Worm (Caenorhabditis elegans) whole organism, young adult: Measurements from ENCODE around the gene C09F5.1.

Experiments
- B0019.2 ChIP-seq: fragments of 200-800 bp; sonication (Bioruptor generic); conservative IDR thresholded peaks from 2 replicates; pipeline ENCODE4 v1.3.6; 2022; ENCODE audit warnings: missing genetic modification reagents, missing genetic modification characterization, missing compliant biosample characterization
- B0261.1 ChIP-seq: sonication (generic microtip); optimal IDR thresholded peaks from 2 replicates; lab custom pipeline; 2016; ENCODE audit warnings: mild to moderate bottlenecking, missing genetic modification characterization, moderate library complexity, missing compliant biosample characterization
- D2030.7 ChIP-seq: fragments of 200-800 bp; sonication (Bioruptor generic); IDR thresholded peaks from 2 replicates; pipeline ENCODE4 v1.3.6; 2022; ENCODE audit warnings: missing genetic modification reagents, missing genetic modification characterization, missing compliant biosample characterization
- Y53G8AR.9 ChIP-seq: fragments of 200-800 bp; sonication (Bioruptor generic); conservative IDR thresholded peaks from 2 replicates; pipeline ENCODE4 v1.3.6; 2022; ENCODE audit warnings: missing genetic modification reagents, missing genetic modification characterization, missing compliant biosample characterization
- Y56A3A.18 ChIP-seq: fragments of 200-800 bp; sonication (Bioruptor generic); IDR thresholded peaks from 2 replicates; pipeline ENCODE4 v1.3.6; 2022; ENCODE audit warnings: missing genetic modification reagents, missing genetic modification characterization, missing compliant biosample characterization
- Y67H2A.10 ChIP-seq: fragments of 200-800 bp; sonication (Bioruptor generic); conservative IDR thresholded peaks from 2 replicates; pipeline ENCODE4 v1.3.6; 2022; ENCODE audit warnings: missing genetic modification reagents, missing genetic modification characterization, missing compliant biosample characterization
- Y79H2A.3 ChIP-seq: fragments of 200-800 bp; sonication (Bioruptor generic); conservative IDR thresholded peaks from 2 replicates; pipeline ENCODE4 v1.3.6; 2022; ENCODE audit warnings: missing genetic modification reagents, missing genetic modification characterization, missing compliant biosample characterization
- ZK185.1 ChIP-seq: sonication (generic microtip); optimal IDR thresholded peaks from 2 replicates; lab custom pipeline; 2016; ENCODE audit warnings: mild to moderate bottlenecking, missing genetic modification characterization, missing compliant biosample characterization; ENCODE audit not compliant: poor library complexity, severe bottlenecking
- aptf-2 ChIP-seq: fragments of 200-800 bp; sonication (Bioruptor generic); conservative IDR thresholded peaks from 2 replicates; pipeline ENCODE4 v1.3.6; 2022; ENCODE audit warnings: missing genetic modification reagents, missing genetic modification characterization, missing compliant biosample characterization
- aptf-3 ChIP-seq: fragments of 200-800 bp; sonication (Bioruptor generic); IDR thresholded peaks from 2 replicates; pipeline ENCODE4 v1.3.6; 2022; ENCODE audit warnings: missing genetic modification characterization, missing compliant biosample characterization
- athp-1 ChIP-seq: sonication (generic microtip); optimal IDR thresholded peaks from 2 replicates; lab custom pipeline; 2017; ENCODE audit warnings: mild to moderate bottlenecking, missing genetic modification characterization, missing compliant biosample characterization
- attf-5 ChIP-seq: fragments of 200-800 bp; sonication (Bioruptor generic); optimal IDR thresholded peaks from 2 replicates; lab custom pipeline; 2018; ENCODE audit warnings: mild to moderate bottlenecking, missing genetic modification characterization, missing compliant biosample characterization
- bed-2 ChIP-seq: fragments of 200-800 bp; sonication (Bioruptor generic); IDR thresholded peaks from 2 replicates; pipeline ENCODE4 v1.3.6; 2022; ENCODE audit warnings: missing genetic modification reagents, missing genetic modification characterization, missing compliant biosample characterization
- ccch-3 ChIP-seq: fragments of 200-800 bp; sonication (Bioruptor generic); optimal IDR thresholded peaks from 2 replicates; lab custom pipeline; 2018; ENCODE audit warnings: mild to moderate bottlenecking, missing genetic modification characterization, missing compliant biosample characterization
- ceh-100 ChIP-seq: fragments of 200-800 bp; sonication (Bioruptor generic); IDR thresholded peaks from 2 replicates; pipeline ENCODE4 v1.3.6; 2022; ENCODE audit warnings: missing genetic modification reagents, missing genetic modification characterization, missing compliant biosample characterization
- die-1 ChIP-seq: sonication (generic microtip); optimal IDR thresholded peaks from 2 replicates; lab custom pipeline; 2016; ENCODE audit warnings: missing genotype, mild to moderate bottlenecking, missing genetic modification characterization, missing compliant biosample characterization
- dox-1 ChIP-seq: fragments of 200-800 bp; sonication (Bioruptor generic); IDR thresholded peaks from 2 replicates; pipeline ENCODE4 v1.3.6; 2022; ENCODE audit warnings: missing genetic modification reagents, missing genetic modification characterization, missing compliant biosample characterization
- egl-44 ChIP-seq: fragments of 200-800 bp; sonication (Bioruptor generic); IDR thresholded peaks from 2 replicates; pipeline ENCODE4 v1.3.6; 2022; ENCODE audit warnings: missing genetic modification reagents, missing genetic modification characterization, missing compliant biosample characterization
- hlh-12 ChIP-seq: sonication (generic microtip); optimal IDR thresholded peaks from 2 replicates; lab custom pipeline; 2016; ENCODE audit warnings: missing genetic modification characterization, missing compliant biosample characterization
- hmg-1.2 ChIP-seq: fragments of 200-800 bp; sonication (Bioruptor generic); IDR thresholded peaks from 2 replicates; pipeline ENCODE4 v1.3.6; 2022; ENCODE audit warnings: missing genetic modification reagents, missing genetic modification characterization, missing compliant biosample characterization
- let-607 ChIP-seq, 2 experiments: fragments of 200-800 bp in 1 of 2; sonication (Bioruptor generic) in 1 of 2; sonication (generic microtip) in 1 of 2; optimal IDR thresholded peaks; 2 replicates each; lab custom pipeline; 2016 to 2018; ENCODE audit warnings: mild to moderate bottlenecking in 2 of 2, missing compliant biosample characterization in 2 of 2, missing genetic modification characterization in 2 of 2, moderate library complexity in 2 of 2, missing genotype in 1 of 2
- lin-35 ChIP-seq, 3 experiments: fragments of 150-350 bp in 2 of 3; sonication (generic microtip) in 1 of 3; optimal IDR thresholded peaks; 2 replicates each; lab custom pipeline; 2014 to 2018; ENCODE audit warnings: missing biosample characterization in 3 of 3, missing genetic modification characterization in 3 of 3, missing genetic modification reagents in 3 of 3
- lin-40 ChIP-seq: sonication (generic microtip); optimal IDR thresholded peaks from 2 replicates; lab custom pipeline; 2016; ENCODE audit warnings: missing genetic modification characterization, mild to moderate bottlenecking, missing compliant biosample characterization, missing genotype, missing genetic modification reagents
- lsl-1 ChIP-seq: fragments of 200-800 bp; sonication (Bioruptor generic); optimal IDR thresholded peaks from 2 replicates; lab custom pipeline; 2018; ENCODE audit warnings: mild to moderate bottlenecking, missing genetic modification characterization, moderate library complexity, missing compliant biosample characterization
- madf-6 ChIP-seq: fragments of 200-800 bp; sonication (Bioruptor generic); IDR thresholded peaks from 2 replicates; pipeline ENCODE4 v1.3.6; 2022; ENCODE audit warnings: missing genetic modification reagents, missing genetic modification characterization, missing compliant biosample characterization
- madf-8 ChIP-seq: fragments of 200-800 bp; sonication (Bioruptor generic); conservative IDR thresholded peaks from 2 replicates; pipeline ENCODE4 v1.3.6; 2022; ENCODE audit warnings: missing genetic modification reagents, missing genetic modification characterization, missing compliant biosample characterization
- mcd-1 ChIP-seq: fragments of 200-800 bp; sonication (Bioruptor generic); IDR thresholded peaks from 2 replicates; pipeline ENCODE4 v1.3.6; 2022; ENCODE audit warnings: missing genetic modification reagents, missing genetic modification characterization, missing compliant biosample characterization
- mes-4 ChIP-seq: sonication (generic microtip); optimal IDR thresholded peaks from 2 replicates; lab custom pipeline; 2016; ENCODE audit warnings: missing genotype, missing genetic modification characterization, missing compliant biosample characterization
- mxl-1 ChIP-seq: sonication (generic microtip); optimal IDR thresholded peaks from 2 replicates; lab custom pipeline; 2016; ENCODE audit warnings: missing genetic modification characterization, missing compliant biosample characterization
- nfya-2 ChIP-seq: fragments of 200-800 bp; sonication (Bioruptor generic); IDR thresholded peaks from 2 replicates; pipeline ENCODE4 v1.3.6; 2022; ENCODE audit warnings: missing genetic modification reagents, missing genetic modification characterization, missing compliant biosample characterization
- nhr-179 ChIP-seq: sonication (generic microtip); optimal IDR thresholded peaks from 2 replicates; lab custom pipeline; 2016; ENCODE audit warnings: mild to moderate bottlenecking, missing genetic modification characterization, missing compliant biosample characterization
- nhr-90 ChIP-seq: sonication (generic microtip); optimal IDR thresholded peaks from 2 replicates; lab custom pipeline; 2016; ENCODE audit warnings: missing genotype, mild to moderate bottlenecking, missing genetic modification characterization, missing compliant biosample characterization
- pbrm-1 ChIP-seq: fragments of 200-800 bp; sonication (Bioruptor generic); IDR thresholded peaks from 2 replicates; pipeline ENCODE4 v1.3.6; 2022; ENCODE audit warnings: missing genetic modification reagents, missing genetic modification characterization, missing compliant biosample characterization
- rec-8 ChIP-seq, 2 experiments: sonication (generic microtip); optimal IDR thresholded peaks; 2 replicates each; lab custom pipeline; 2016; ENCODE audit warnings: mild to moderate bottlenecking in 2 of 2, missing genetic modification characterization in 2 of 2, missing genetic modification reagents in 2 of 2, missing genotype in 2 of 2, missing biosample characterization in 1 of 2, missing compliant biosample characterization in 1 of 2, moderate library complexity in 1 of 2
- rpc-1 ChIP-seq, 2 experiments: fragments of 150-350 bp in 1 of 2; sonication (generic microtip) in 1 of 2; optimal IDR thresholded peaks; 2 replicates each; lab custom pipeline; 2014 to 2018; ENCODE audit warnings: missing biosample characterization in 1 of 2, missing genetic modification characterization in 1 of 2, missing genetic modification reagents in 1 of 2, missing genotype in 1 of 2
- sdz-38 ChIP-seq: sonication (generic microtip); optimal IDR thresholded peaks from 2 replicates; lab custom pipeline; 2016; ENCODE audit warnings: missing genotype, missing genetic modification characterization, missing compliant biosample characterization
- snpc-1.3 ChIP-seq: sonication (generic microtip); optimal IDR thresholded peaks from 2 replicates; lab custom pipeline; 2017; ENCODE audit warnings: missing genetic modification characterization, mild to moderate bottlenecking, missing compliant biosample characterization, antibody characterized with exemption, moderate library complexity, missing genotype, missing genetic modification reagents; ENCODE audit not compliant: insufficient read depth
- snpc-4 ChIP-seq, 5 experiments: fragments of 150-350 bp in 1 of 5; sonication (generic microtip) in 4 of 5; optimal IDR thresholded peaks; 2 replicates each; lab custom pipeline; 2014 to 2018; ENCODE audit warnings: missing genetic modification characterization in 5 of 5, missing biosample characterization in 3 of 5, antibody characterized with exemption in 2 of 5, mild to moderate bottlenecking in 2 of 5, missing compliant biosample characterization in 2 of 5, missing genotype in 2 of 5, moderate library complexity in 2 of 5, missing genetic modification reagents in 1 of 5
- tbp1 ChIP-seq: fragments of 200-800 bp; sonication (Bioruptor generic); optimal IDR thresholded peaks from 2 replicates; lab custom pipeline; 2018; ENCODE audit warnings: mild to moderate bottlenecking, missing genetic modification characterization, missing compliant biosample characterization
- unc-130 ChIP-seq: sonication (generic microtip); optimal IDR thresholded peaks from 2 replicates; lab custom pipeline; 2016; ENCODE audit warnings: missing genetic modification reagents, missing genetic modification characterization, missing compliant biosample characterization
- xnd-1 ChIP-seq: sonication (generic microtip); optimal IDR thresholded peaks from 2 replicates; lab custom pipeline; 2016; ENCODE audit warnings: missing genotype, missing genetic modification reagents, missing genetic modification characterization, missing compliant biosample characterization
- zfh-2 ChIP-seq: fragments of 200-800 bp; sonication (Bioruptor generic); conservative IDR thresholded peaks from 2 replicates; pipeline ENCODE4 v1.3.6; 2022; ENCODE audit warnings: missing genetic modification reagents, missing genetic modification characterization, missing compliant biosample characterization

Gene C09F5.1

DNA sequence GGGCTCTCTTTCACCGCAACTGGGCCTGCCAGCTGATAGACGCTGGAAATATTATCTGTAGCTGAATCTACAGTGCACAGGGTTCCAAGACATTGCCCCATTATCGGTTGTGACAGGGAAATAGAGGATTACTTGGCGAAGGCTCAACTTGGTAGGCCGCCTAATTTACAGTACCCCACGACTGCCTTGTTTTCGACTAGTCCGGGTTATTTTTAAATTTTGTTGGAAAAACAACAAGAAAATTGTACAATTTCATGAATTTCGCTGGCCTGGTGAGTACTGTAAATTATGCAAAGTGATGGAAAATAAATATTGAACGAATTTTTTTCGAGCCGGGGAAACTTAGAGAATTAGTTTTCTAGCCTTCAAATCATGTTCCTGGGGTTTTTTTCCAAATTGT is 22.4 kb upstream of the C09F5.1 start, which contains the start of gene T19C3.7:
Gene T19C3.7, minus strand, starts transcription at position 101 of the 400 bp plus-strand sequence.
- TF ChIP-seq mes-4 (tag; lab: Kevin White, UChicago) (no peak), madf-8 (GFP tag; lab: Robert Waterston, UW) (no peak)

DNA sequence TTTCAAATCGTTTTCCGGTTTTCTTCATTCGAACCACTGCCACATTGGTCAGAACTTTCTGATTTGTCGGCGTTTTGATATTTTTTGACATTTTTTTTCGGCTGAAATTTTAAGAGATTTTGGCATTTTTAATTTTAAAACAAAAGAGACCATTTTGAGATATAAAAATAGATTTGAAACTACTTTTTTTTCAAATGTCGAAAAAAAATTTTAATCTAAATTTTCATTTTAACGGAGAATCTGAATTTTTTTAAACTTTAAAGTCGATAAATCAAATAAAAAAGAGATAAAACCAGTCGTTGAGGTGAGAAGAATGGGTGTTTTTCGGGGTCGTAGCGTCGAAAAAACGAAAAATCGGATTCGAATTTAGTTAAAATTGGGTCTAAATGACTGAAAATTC is 20.2 kb upstream of the C09F5.1 start, which contains the start of gene sbds-1:
Gene sbds-1, minus strand, starts transcription at position 101 of the 400 bp plus-strand sequence.
- no peak for TF ChIP-seq aptf-3
- TF ChIP-seq xnd-1 (tag; lab: Kevin White, UChicago): no peak
- no peak for TF ChIP-seq let-607 (tag; optimal IDR thresholded peaks at IDR 0.05; lab: Kevin White, UChicago)

DNA sequence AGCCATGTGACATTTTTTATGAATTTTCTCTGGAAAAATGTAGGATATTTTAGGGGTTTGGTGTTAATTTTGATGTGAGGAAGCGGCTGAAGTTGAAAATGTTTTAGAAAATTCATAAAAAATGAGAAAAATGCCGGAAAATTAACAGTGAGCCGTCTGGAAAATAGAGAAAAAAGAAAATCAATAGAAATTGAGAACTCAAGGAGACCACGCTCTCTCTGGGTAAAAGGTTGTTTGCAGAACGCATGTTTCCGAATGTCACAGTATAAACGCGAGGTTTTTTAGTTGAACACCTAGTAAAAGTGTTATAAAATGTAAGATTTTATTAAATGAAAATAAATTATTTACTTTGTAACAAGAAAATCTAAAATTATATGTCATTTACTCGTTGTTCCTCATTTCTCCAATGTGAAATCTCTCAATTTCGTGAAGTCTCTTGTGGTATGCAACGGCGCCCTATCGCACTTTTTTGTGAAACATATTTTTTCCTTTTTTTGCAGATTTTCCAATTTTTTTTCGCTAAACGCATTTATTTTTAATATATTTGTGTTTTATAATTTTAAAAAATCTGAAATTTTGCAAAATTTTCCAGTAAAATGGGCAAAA is 18.2 kb upstream of the C09F5.1 start, which contains the start of the genes tag-266 and tag-267:
Gene tag-266, minus strand, starts transcription at position 29 of the 606 bp plus-strand sequence.
Gene tag-267, plus strand, starts transcription at position 593 of the 606 bp plus-strand sequence.
- TF ChIP-seq tbp1 (GFP tag; lab: Kevin White, UChicago) (peak; percentile 45), pbrm-1 (GFP tag; lab: Robert Waterston, UW) (no peak), mxl-1 (tag; lab: Kevin White, UChicago) (no peak), zfh-2 (GFP tag; lab: Robert Waterston, UW) (no peak), let-607 (tag; optimal IDR thresholded peaks at IDR 0.05; lab: Kevin White, UChicago) (peak in 1 of 2 experiments; percentile 25), ZK185.1 (tag; lab: Kevin White, UChicago) (no peak), athp-1 (tag; lab: Kevin White, UChicago) (peak; percentile 53), ceh-100 (GFP tag; lab: Robert Waterston, UW) (peak; percentile 97), mcd-1 (GFP tag; lab: Robert Waterston, UW) (peak; percentile 90), B0261.1 (tag; lab: Kevin White, UChicago) (peak; percentile 6), rec-8 (tag; optimal IDR thresholded peaks at IDR 0.05; lab: Kevin White, UChicago) (peak in 1 of 2 experiments; percentile 16), sdz-38 (tag; lab: Kevin White, UChicago) (no peak), nfya-2 (no peak), dox-1 (GFP tag; lab: Robert Waterston, UW) (peak; percentile 59), rpc-1 (optimal IDR thresholded peaks at IDR 0.05; lab: Kevin White, UChicago) (no peak), rpc-1 (tag; optimal IDR thresholded peaks at IDR 0.05; lab: Kevin White, UChicago) (no peak), B0019.2 (GFP tag; lab: Robert Waterston, UW) (0 out of 2 replicates have a peak, but pooled peaks have one; percentile 31), snpc-1.3 (peak; percentile 48), Y67H2A.10 (GFP tag; lab: Robert Waterston, UW) (no peak), D2030.7 (GFP tag; lab: Robert Waterston, UW) (peak; percentile 54), aptf-2 (GFP tag; lab: Robert Waterston, UW) (peak; percentile 47; the same call in 1 of the 2 replicates), egl-44 (no peak), madf-6 (GFP tag; lab: Robert Waterston, UW) (no peak), unc-130 (GFP tag; lab: Kevin White, UChicago) (peak; percentile 59), lsl-1 (GFP tag; lab: Kevin White, UChicago) (peak; percentile 47), snpc-4 (GFP tag; optimal IDR thresholded peaks at IDR 0.05; lab: Kevin White, UChicago) (no peak), snpc-4 (tag; optimal IDR thresholded peaks at IDR 0.05; lab: Kevin White, UChicago) (peak in 2 of 4 experiments; percentile 2 to 40), lin-35 (GFP tag; optimal IDR thresholded peaks at IDR 0.05; lab: Kevin White, UChicago) (no peak), lin-40 (peak; percentile 68), hlh-12 (tag; lab: Kevin White, UChicago) (no peak), nhr-90 (tag; lab: Kevin White, UChicago) (no peak), Y56A3A.18 (GFP tag; lab: Robert Waterston, UW) (no peak), hmg-1.2 (GFP tag; lab: Robert Waterston, UW) (peak; percentile 30; the same call in 1 of the 2 replicates), Y53G8AR.9 (no peak), ccch-3 (GFP tag; lab: Kevin White, UChicago) (peak; percentile 51), attf-5 (peak; percentile 84), die-1 (peak; percentile 9), bed-2 (GFP tag; lab: Robert Waterston, UW) (0 out of 2 replicates have a peak, but pooled peaks have one; percentile 17), nhr-179 (no peak), Y79H2A.3 (GFP tag; lab: Robert Waterston, UW) (no peak)
